Fruit fly (Drosophila melanogaster) whole organism, embryonic: ENCODE data around the gene CG13000.

Experiments
- ATbp ChIP-seq: fragments of 200-800 bp; sonication (Bioruptor generic); optimal IDR thresholded peaks from 2 replicates; lab custom pipeline; 2017; ENCODE audit warnings: missing biosample characterization, mild to moderate bottlenecking, missing genetic modification characterization, missing genetic modification reagents
- Abd-B ChIP-seq: fragments of 200-800 bp; sonication (Bioruptor generic); optimal IDR thresholded peaks from 2 replicates; lab custom pipeline; 2018; ENCODE audit warnings: missing biosample characterization, mild to moderate bottlenecking, missing genetic modification characterization, moderate library complexity
- Bdp1 ChIP-seq: fragments of 200-800 bp; sonication (Bioruptor generic); optimal IDR thresholded peaks from 3 replicates; lab custom pipeline; 2016; ENCODE audit warnings: missing biosample characterization, missing genetic modification characterization
- C15 ChIP-seq: fragments of 200-800 bp; sonication (Bioruptor generic); IDR thresholded peaks from 3 replicates; pipeline ENCODE4 v1.3.6; 2022; ENCODE audit warnings: missing biosample characterization, missing genetic modification characterization
- CG10267 ChIP-seq: fragments of 200-800 bp; sonication (Bioruptor generic); optimal IDR thresholded peaks from 2 replicates; lab custom pipeline; 2018; ENCODE audit warnings: missing biosample characterization, mild to moderate bottlenecking, missing genetic modification characterization, moderate library complexity
- CG11504 ChIP-seq: fragments of 200-800 bp; sonication (Bioruptor generic); optimal IDR thresholded peaks from 3 replicates; lab custom pipeline; 2019; ENCODE audit warnings: missing biosample characterization, mild to moderate bottlenecking, missing genetic modification characterization, moderate library complexity
- CG15696 ChIP-seq: fragments of 200-800 bp; sonication (Bioruptor generic); optimal IDR thresholded peaks from 2 replicates; lab custom pipeline; 2019; ENCODE audit warnings: missing biosample characterization, mild to moderate bottlenecking, missing genetic modification characterization, moderate library complexity
- CG1602 ChIP-seq: fragments of 200-800 bp; sonication (Bioruptor generic); optimal IDR thresholded peaks from 3 replicates; lab custom pipeline; 2016; ENCODE audit warnings: missing biosample characterization, missing genetic modification characterization
- CG17361 ChIP-seq: fragments of 200-800 bp; sonication (Bioruptor generic); IDR thresholded peaks from 3 replicates; pipeline ENCODE4 v1.3.6; 2022; ENCODE audit warnings: missing biosample characterization, missing genetic modification characterization
- CG17568 ChIP-seq: fragments of 200-800 bp; sonication (Bioruptor generic); optimal IDR thresholded peaks from 2 replicates; lab custom pipeline; 2018; ENCODE audit warnings: missing biosample characterization, mild to moderate bottlenecking, missing genetic modification characterization, moderate library complexity
- CG17612 ChIP-seq: fragments of 200-800 bp; sonication (Bioruptor generic); IDR thresholded peaks from 2 replicates; pipeline ENCODE4 v1.3.6; 2022; ENCODE audit warnings: missing biosample characterization, missing genetic modification characterization
- CG17829 ChIP-seq: fragments of 200-800 bp; optimal IDR thresholded peaks from 2 replicates; lab custom pipeline; 2019; ENCODE audit warnings: missing biosample characterization, mild to moderate bottlenecking, missing genetic modification characterization, moderate library complexity
- CG18011 ChIP-seq: fragments of 200-800 bp; sonication (Bioruptor generic); optimal IDR thresholded peaks from 2 replicates; lab custom pipeline; 2017; ENCODE audit warnings: missing biosample characterization, missing genetic modification characterization, mild to moderate bottlenecking, moderate library complexity, missing genotype
- CG18764 ChIP-seq: fragments of 200-800 bp; sonication (Bioruptor generic); optimal IDR thresholded peaks from 3 replicates; lab custom pipeline; 2016; ENCODE audit warnings: missing biosample characterization, missing genetic modification characterization
- CG4707 ChIP-seq: fragments of 200-800 bp; sonication (Bioruptor generic); optimal IDR thresholded peaks from 2 replicates; lab custom pipeline; 2018; ENCODE audit warnings: missing biosample characterization, mild to moderate bottlenecking, missing genetic modification characterization, moderate library complexity
- CG4854 ChIP-seq: fragments of 200-800 bp; sonication (Bioruptor generic); optimal IDR thresholded peaks from 2 replicates; lab custom pipeline; 2016; ENCODE audit warnings: missing biosample characterization, missing genetic modification characterization, inconsistent platforms
- CG5953 ChIP-seq: fragments of 200-800 bp; sonication (Bioruptor generic); IDR thresholded peaks from 2 replicates; pipeline ENCODE4 v1.3.6; 2022; ENCODE audit warnings: missing biosample characterization, missing genetic modification characterization
- CG8290 ChIP-seq, 3 experiments: fragments of 200-800 bp; sonication (Bioruptor generic); optimal IDR thresholded peaks; 2 replicates each; lab custom pipeline; 2016 to 2019; ENCODE audit warnings: missing biosample characterization in 3 of 3, missing genetic modification characterization in 3 of 3, mild to moderate bottlenecking in 2 of 3, moderate library complexity in 1 of 3
- CG8944 ChIP-seq: fragments of 200-800 bp; sonication (Bioruptor generic); optimal IDR thresholded peaks from 3 replicates; lab custom pipeline; 2016; ENCODE audit warnings: missing biosample characterization, missing genetic modification characterization
- CHES-1-like ChIP-seq: fragments of 200-800 bp; sonication (Bioruptor generic); optimal IDR thresholded peaks from 2 replicates; lab custom pipeline; 2016; ENCODE audit warnings: missing biosample characterization, missing genetic modification characterization
- Gsc ChIP-seq: fragments of 200-800 bp; sonication (Bioruptor generic); IDR thresholded peaks from 2 replicates; pipeline ENCODE4 v1.3.6; 2022; ENCODE audit warnings: missing biosample characterization, missing genetic modification characterization
- MBD-R2 ChIP-seq: fragments of 200-800 bp; sonication (Bioruptor generic); IDR thresholded peaks from 2 replicates; pipeline ENCODE4 v1.3.6; 2022; ENCODE audit warnings: missing biosample characterization, missing genetic modification characterization
- Med ChIP-seq: fragments of 200-800 bp; sonication (Bioruptor generic); peaks from one replicate; lab custom pipeline; 2016; ENCODE audit warnings: missing biosample characterization, missing genetic modification characterization, mild to moderate bottlenecking, inconsistent platforms, moderate library complexity
- Mrtf ChIP-seq: fragments of 200-800 bp; sonication (Bioruptor generic); IDR thresholded peaks from 3 replicates; pipeline ENCODE4 v1.3.6; 2022; ENCODE audit warnings: missing biosample characterization, missing genetic modification characterization
- Spps ChIP-seq: fragments of 200-800 bp; sonication (Bioruptor generic); optimal IDR thresholded peaks from 2 replicates; lab custom pipeline; 2018; ENCODE audit warnings: missing biosample characterization, mild to moderate bottlenecking, missing genetic modification characterization
- Tbp ChIP-seq: fragments of >200 bp; optimal IDR thresholded peaks from 2 replicates; lab custom pipeline; 2018; ENCODE audit warnings: missing biosample characterization, missing genetic modification characterization
- Vsx1 ChIP-seq: fragments of 200-800 bp; sonication (Bioruptor generic); optimal IDR thresholded peaks from 2 replicates; lab custom pipeline; 2017; ENCODE audit warnings: missing biosample characterization, mild to moderate bottlenecking, missing genetic modification characterization, missing genetic modification reagents
- abd-A ChIP-seq: fragments of 200-800 bp; sonication (Bioruptor generic); optimal IDR thresholded peaks from 3 replicates; lab custom pipeline; 2019; ENCODE audit warnings: missing biosample characterization, mild to moderate bottlenecking, missing genetic modification characterization, moderate library complexity
- ac ChIP-seq: fragments of 200-800 bp; sonication (Bioruptor generic); optimal IDR thresholded peaks from 3 replicates; lab custom pipeline; 2017; ENCODE audit warnings: missing biosample characterization, mild to moderate bottlenecking, missing genetic modification characterization
- amos ChIP-seq: fragments of 200-800 bp; sonication (Bioruptor generic); IDR thresholded peaks from 2 replicates; pipeline ENCODE4 v1.3.6; 2022; ENCODE audit warnings: missing biosample characterization, missing genetic modification characterization; ENCODE audit not compliant: partially characterized antibody
- bcd ChIP-seq: fragments of 200-800 bp; sonication (Bioruptor generic); optimal IDR thresholded peaks from 2 replicates; lab custom pipeline; 2017; ENCODE audit warnings: missing biosample characterization, mild to moderate bottlenecking, missing genetic modification characterization
- btn ChIP-seq: fragments of 200-800 bp; sonication (Bioruptor generic); optimal IDR thresholded peaks from 2 replicates; lab custom pipeline; 2016; ENCODE audit warnings: missing biosample characterization, missing genetic modification characterization
- dan ChIP-seq: fragments of 200-800 bp; sonication (Bioruptor generic); IDR thresholded peaks from 2 replicates; pipeline ENCODE4 v1.3.6; 2022; ENCODE audit warnings: missing biosample characterization, missing genetic modification characterization
- dpn ChIP-seq, 2 experiments: fragments of 200-800 bp; sonication (Bioruptor generic); optimal IDR thresholded peaks; 3 replicates each; lab custom pipeline; 2016; ENCODE audit warnings: missing biosample characterization in 2 of 2, missing genetic modification characterization in 2 of 2
- en ChIP-seq: fragments of 200-800 bp; sonication (Bioruptor generic); optimal IDR thresholded peaks from 2 replicates; lab custom pipeline; 2016; ENCODE audit warnings: missing biosample characterization, missing genetic modification characterization
- fu2 ChIP-seq: fragments of 200-800 bp; sonication (Bioruptor generic); optimal IDR thresholded peaks from 2 replicates; lab custom pipeline; 2016; ENCODE audit warnings: missing biosample characterization, missing genetic modification characterization
- h ChIP-seq: fragments of >200 bp; optimal IDR thresholded peaks from 2 replicates; lab custom pipeline; 2017
- ind ChIP-seq: fragments of 200-800 bp; sonication (Bioruptor generic); optimal IDR thresholded peaks from 3 replicates; lab custom pipeline; 2016; ENCODE audit warnings: missing biosample characterization, missing genetic modification characterization
- kay ChIP-seq: fragments of 200-800 bp; sonication (Bioruptor generic); optimal IDR thresholded peaks from 2 replicates; lab custom pipeline; 2016; ENCODE audit warnings: missing biosample characterization, missing genetic modification characterization
- nmo ChIP-seq: fragments of 200-800 bp; sonication (Bioruptor generic); optimal IDR thresholded peaks from 2 replicates; lab custom pipeline; 2018; ENCODE audit warnings: missing biosample characterization, mild to moderate bottlenecking, missing genetic modification characterization, moderate library complexity
- p53 ChIP-seq: fragments of 200-800 bp; sonication (Bioruptor generic); optimal IDR thresholded peaks from 2 replicates; lab custom pipeline; 2016; ENCODE audit warnings: missing biosample characterization, missing genetic modification characterization
- peb ChIP-seq: fragments of 200-800 bp; sonication (Bioruptor generic); IDR thresholded peaks from 2 replicates; pipeline ENCODE4 v1.3.6; 2022; ENCODE audit warnings: missing biosample characterization, missing genetic modification characterization
- psq ChIP-seq: fragments of 200-800 bp; sonication (Bioruptor generic); optimal IDR thresholded peaks from 2 replicates; lab custom pipeline; 2017; ENCODE audit warnings: missing biosample characterization, missing genetic modification characterization
- pum ChIP-seq: fragments of 200-800 bp; sonication (Bioruptor generic); optimal IDR thresholded peaks from 2 replicates; lab custom pipeline; 2016; ENCODE audit warnings: missing biosample characterization, missing genetic modification characterization
- pzg ChIP-seq: fragments of 200-800 bp; sonication (Bioruptor generic); optimal IDR thresholded peaks from 3 replicates; lab custom pipeline; 2018; ENCODE audit warnings: missing biosample characterization, mild to moderate bottlenecking, missing genetic modification characterization, moderate library complexity
- sim ChIP-seq: fragments of 200-800 bp; sonication (Bioruptor generic); IDR thresholded peaks from 2 replicates; pipeline ENCODE4 v1.3.6; 2022; ENCODE audit warnings: missing biosample characterization, missing genetic modification characterization
- sna ChIP-seq: fragments of 200-800 bp; sonication (Bioruptor generic); IDR thresholded peaks from 2 replicates; pipeline ENCODE4 v1.3.6; 2022; ENCODE audit warnings: missing biosample characterization, missing genetic modification characterization; ENCODE audit not compliant: partially characterized antibody
- so ChIP-seq: fragments of 200-800 bp; sonication (Bioruptor generic); IDR thresholded peaks from 3 replicates; pipeline ENCODE4 v1.3.6; 2022; ENCODE audit warnings: missing biosample characterization, missing genetic modification characterization
- stc ChIP-seq: fragments of 200-800 bp; sonication (Bioruptor generic); IDR thresholded peaks from 2 replicates; pipeline ENCODE4 v1.3.6; 2022; ENCODE audit warnings: missing biosample characterization, missing genetic modification characterization
- unpg ChIP-seq: fragments of 200-800 bp; sonication (Bioruptor generic); optimal IDR thresholded peaks from 3 replicates; lab custom pipeline; 2018; ENCODE audit warnings: missing biosample characterization, mild to moderate bottlenecking, missing genetic modification characterization, moderate library complexity
- yki ChIP-seq: fragments of >200 bp; optimal IDR thresholded peaks from 3 replicates; lab custom pipeline; 2018
- z ChIP-seq: fragments of 200-800 bp; sonication (Bioruptor generic); IDR thresholded peaks from 3 replicates; pipeline ENCODE4 v1.3.6; 2022; ENCODE audit warnings: missing biosample characterization, missing genetic modification characterization

Gene CG13000

DNA sequence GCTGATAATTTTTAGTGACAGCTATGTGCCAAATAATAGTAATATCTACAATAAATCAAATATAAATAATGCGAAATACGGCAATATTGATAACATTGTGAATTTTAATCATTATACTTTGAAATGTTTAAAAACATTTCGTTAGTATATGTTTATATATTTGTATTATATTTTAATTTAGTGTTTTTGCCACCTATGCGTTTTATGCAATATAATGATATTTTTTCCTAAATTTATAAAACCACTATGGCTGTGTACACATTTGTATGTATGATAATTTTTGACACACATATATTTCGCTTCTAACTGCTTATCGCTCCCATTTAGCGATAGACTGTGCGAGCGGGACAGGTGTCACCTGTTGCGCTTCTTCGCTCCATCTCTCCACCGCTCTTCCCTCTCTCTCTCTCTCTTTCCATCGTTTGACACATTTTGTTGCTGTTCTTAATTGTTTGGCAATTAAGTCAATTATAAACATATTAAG lies 4.2 kb downstream of the CG13000 start (continued):
- no peak for TF ChIP-seq z (GFP tag; lab: Robert Waterston, UW)
- no peak for TF ChIP-seq C15
- TF ChIP-seq CG18764 (GFP tag; lab: Kevin White, UChicago): no peak
- TF ChIP-seq pzg: no peak
- no peak for TF ChIP-seq en (GFP tag; lab: Kevin White, UChicago)
- no peak for TF ChIP-seq CG17612 (GFP tag; lab: Robert Waterston, UW)
- peak; percentile 47 for TF ChIP-seq Abd-B
- peak; percentile 19 for TF ChIP-seq abd-A
- no peak for TF ChIP-seq MBD-R2 (GFP tag; lab: Robert Waterston, UW)
- no peak for TF ChIP-seq CG5953 (GFP tag; lab: Robert Waterston, UW)
- TF ChIP-seq Vsx1 (GFP tag; lab: Kevin White, UChicago): peak; percentile 16
- no peak for TF ChIP-seq CG8944 (GFP tag; lab: Kevin White, UChicago)
- peak; percentile 84 for TF ChIP-seq CG11504 (tag; lab: Kevin White, UChicago)
- TF ChIP-seq CG4707 (GFP tag; lab: Kevin White, UChicago): no peak
- TF ChIP-seq CG17568 (GFP tag; lab: Kevin White, UChicago): no peak
- peak in 1 of 2 experiments; percentile 46 for TF ChIP-seq dpn (GFP tag; optimal IDR thresholded peaks at IDR 0.05; lab: Kevin White, UChicago)
- TF ChIP-seq CG17361 (GFP tag; lab: Robert Waterston, UW): peak; percentile 47; the same call in 2 of the 3 replicates
- TF ChIP-seq CG4854: no peak
- peak; percentile 54 for TF ChIP-seq bcd (GFP tag; lab: Kevin White, UChicago)
- TF ChIP-seq so (GFP tag; lab: Robert Waterston, UW): no peak
- TF ChIP-seq stc (GFP tag; lab: Robert Waterston, UW): peak; percentile 49; the same call in 1 of the 2 replicates
- no peak for TF ChIP-seq h (lab: Kevin White, UChicago)
- peak; percentile 26 for TF ChIP-seq Med
- TF ChIP-seq btn (GFP tag; lab: Kevin White, UChicago): no peak
- no peak for TF ChIP-seq ac (GFP tag; lab: Kevin White, UChicago)
- no peak for TF ChIP-seq CHES-1-like
- TF ChIP-seq ATbp (GFP tag; lab: Kevin White, UChicago): peak; percentile 0
- no peak for TF ChIP-seq amos
- no peak for TF ChIP-seq sim (GFP tag; lab: Robert Waterston, UW)
- TF ChIP-seq nmo (GFP tag; lab: Kevin White, UChicago): peak; percentile 64
- no peak for TF ChIP-seq Tbp (GFP tag; lab: Kevin White, UChicago)
- no peak for TF ChIP-seq dan
- TF ChIP-seq Mrtf: no peak
- no peak for TF ChIP-seq Bdp1 (GFP tag; lab: Kevin White, UChicago)
- no peak for TF ChIP-seq kay (GFP tag; lab: Kevin White, UChicago)
- TF ChIP-seq yki: no peak
- peak; percentile 81 for TF ChIP-seq unpg (GFP tag; lab: Kevin White, UChicago)
- no peak for TF ChIP-seq CG18011 (GFP tag; lab: Kevin White, UChicago)
- TF ChIP-seq psq (GFP tag; lab: Kevin White, UChicago): no peak
- TF ChIP-seq CG10267: peak; percentile 53
- TF ChIP-seq CG1602 (GFP tag; lab: Kevin White, UChicago): peak; percentile 6
- peak; percentile 47 for TF ChIP-seq CG17829 (tag; lab: Kevin White, UChicago)
- peak; percentile 37 for TF ChIP-seq ind (GFP tag; lab: Kevin White, UChicago)
- no peak for TF ChIP-seq Spps
- TF ChIP-seq Gsc (GFP tag; lab: Robert Waterston, UW): no peak
- no peak for TF ChIP-seq fu2
- TF ChIP-seq p53 (GFP tag; lab: Kevin White, UChicago): no peak
- no peak for TF ChIP-seq peb
- TF ChIP-seq CG8290 (GFP tag; optimal IDR thresholded peaks at IDR 0.05; lab: Kevin White, UChicago): no peak
- no peak for TF ChIP-seq CG8290 (tag; optimal IDR thresholded peaks at IDR 0.05; lab: Kevin White, UChicago)
- TF ChIP-seq pum (GFP tag; lab: Kevin White, UChicago): no peak
- no peak for TF ChIP-seq sna (GFP tag; lab: Robert Waterston, UW)
- peak; percentile 19 for TF ChIP-seq CG15696 (tag; lab: Kevin White, UChicago)
